Worm (Caenorhabditis elegans): ENCODE results near the gene Y43F8B.11.
A peak's percentile ranks its signal among the peaks of the same experiment; 100 is the strongest.

DNA sequence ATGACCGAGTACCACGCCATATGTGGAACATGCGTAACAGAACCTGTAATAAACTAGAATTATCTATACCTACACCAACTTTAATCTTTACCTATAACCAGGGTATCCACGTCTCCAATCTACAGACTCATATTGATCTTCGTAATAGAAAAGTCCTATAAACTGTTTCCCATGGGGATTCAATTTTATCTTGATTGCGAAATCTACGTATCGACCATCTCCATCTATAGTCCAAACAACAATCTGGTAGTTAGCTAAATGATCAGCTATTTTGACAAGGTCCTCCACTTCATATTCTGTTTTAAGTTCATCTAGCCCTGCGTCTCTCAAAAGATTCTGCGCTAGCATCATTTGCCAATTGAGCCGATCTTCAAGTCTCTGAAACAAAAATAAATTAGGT is 40.9 kb upstream of the Y43F8B.11 start:
- TF ChIP-seq ama-1 (optimal IDR thresholded peaks at IDR 0.05) (no peak), blmp-1 (tag; optimal IDR thresholded peaks at IDR 0.05; ENCODE audit: insufficient read depth) (no peak), elt-3 (tag; optimal IDR thresholded peaks at IDR 0.05) (no peak), nhr-77 (tag; optimal IDR thresholded peaks at IDR 0.05) (no peak), lsy-2 (tag; optimal IDR thresholded peaks at IDR 0.05) (peak in 1 of 2 experiments; percentile 11), mdl-1 (tag; optimal IDR thresholded peaks at IDR 0.05) (no peak), nhr-10 (tag; optimal IDR thresholded peaks at IDR 0.05) (no peak), mbf-1 (tag; optimal IDR thresholded peaks at IDR 0.05) (no peak), snpc-4 (tag; optimal IDR thresholded peaks at IDR 0.05) (no peak), lin-13 (GFP tag; optimal IDR thresholded peaks at IDR 0.05) (no peak), R02D3.7 (tag; optimal IDR thresholded peaks at IDR 0.05) (no peak)
